Worm (Caenorhabditis elegans): ENCODE data around the gene feh-1.
"Not testable (repeated sequence)": the region's sequence is repeated elsewhere in the genome, so short reads cannot be mapped to it uniquely, and the experiment has no call there.

The feh-1 gene

ce11 chrIII:2563883-2564282, 14.2 kb downstream of the feh-1 start, which contains the start of gene Y54F10AM.11:
Gene Y54F10AM.11, minus strand, starts transcription at chrIII:2563983.
- TF ChIP-seq unc-62 (GFP tag; optimal IDR thresholded peaks at IDR 0.05): not testable (repeated sequence)

ce11 chrIII:2571447-2571846, 21.7 kb downstream of the feh-1 start, which contains the start of gene Y54F10AR.2:
Gene Y54F10AR.2, minus strand, starts transcription at chrIII:2571547.
- TF ChIP-seq unc-62 (GFP tag; optimal IDR thresholded peaks at IDR 0.05): no peak

- TF ChIP-seq unc-62 (GFP tag; optimal IDR thresholded peaks at IDR 0.05): no peak
Observed at ce11 chrIII:2572421-2572820, 22.7 kb downstream of the feh-1 start.

ce11 chrIII:2575635-2576164, 26.0 kb downstream of the feh-1 start, which contains the start of gene Y54F10AR.1:
Gene Y54F10AR.1, minus strand, starts transcription at chrIII:2575685.
- TF ChIP-seq unc-62 (GFP tag; optimal IDR thresholded peaks at IDR 0.05): no peak

- no peak for TF ChIP-seq unc-62 (GFP tag; optimal IDR thresholded peaks at IDR 0.05)
Observed at ce11 chrIII:2576360-2577259, 26.9 kb downstream of the feh-1 start.

- TF ChIP-seq unc-62 (GFP tag; optimal IDR thresholded peaks at IDR 0.05): no peak
Observed at ce11 chrIII:2577982-2578381, 28.3 kb downstream of the feh-1 start.

ce11 chrIII:2578563-2578962, 28.8 kb downstream of the feh-1 start:
- TF ChIP-seq unc-62 (GFP tag; optimal IDR thresholded peaks at IDR 0.05): no peak

ce11 chrIII:2578993-2579392, 29.3 kb downstream of the feh-1 start, which contains the start of gene Y71H2B.8:
Gene Y71H2B.8, plus strand, starts transcription at chrIII:2579293.
- no peak for TF ChIP-seq unc-62 (GFP tag; optimal IDR thresholded peaks at IDR 0.05)

ce11 chrIII:2586193-2586592, 36.5 kb downstream of the feh-1 start, which contains the start of gene gpa-17:
Gene gpa-17, plus strand, starts transcription at chrIII:2586555.
- TF ChIP-seq unc-62 (GFP tag; optimal IDR thresholded peaks at IDR 0.05): no peak

ce11 chrIII:2596984-2597454, 47.3 kb downstream of the feh-1 start, which contains the start of gene apb-1:
Gene apb-1, minus strand, starts transcription at chrIII:2597034.
- TF ChIP-seq unc-62 (GFP tag; optimal IDR thresholded peaks at IDR 0.05): no peak

- no peak for TF ChIP-seq unc-62 (GFP tag; optimal IDR thresholded peaks at IDR 0.05)
Observed at ce11 chrIII:2597753-2598152, 48.0 kb downstream of the feh-1 start, which contains the start of gene mdt-19. Gene mdt-19, plus strand, starts transcription at chrIII:2598053.

ce11 chrIII:2598491-2599065, 48.9 kb downstream of the feh-1 start:
- no peak for TF ChIP-seq unc-62 (GFP tag; optimal IDR thresholded peaks at IDR 0.05)

ce11 chrIII:2603671-2604070, 54.0 kb downstream of the feh-1 start, which contains the start of gene Y71H2B.11:
Gene Y71H2B.11, plus strand, starts transcription at chrIII:2603971.
- no peak for TF ChIP-seq unc-62 (GFP tag; optimal IDR thresholded peaks at IDR 0.05)

ce11 chrIII:2607717-2608116, 58.0 kb downstream of the feh-1 start, which contains the start of gene Y71H2B.5:
Gene Y71H2B.5, plus strand, starts transcription at chrIII:2608017.
- TF ChIP-seq unc-62 (GFP tag; optimal IDR thresholded peaks at IDR 0.05): not testable (repeated sequence)

All from whole organism, dauer.